Worm (Caenorhabditis elegans): ENCODE results near the gene ZC404.15.

DNA sequence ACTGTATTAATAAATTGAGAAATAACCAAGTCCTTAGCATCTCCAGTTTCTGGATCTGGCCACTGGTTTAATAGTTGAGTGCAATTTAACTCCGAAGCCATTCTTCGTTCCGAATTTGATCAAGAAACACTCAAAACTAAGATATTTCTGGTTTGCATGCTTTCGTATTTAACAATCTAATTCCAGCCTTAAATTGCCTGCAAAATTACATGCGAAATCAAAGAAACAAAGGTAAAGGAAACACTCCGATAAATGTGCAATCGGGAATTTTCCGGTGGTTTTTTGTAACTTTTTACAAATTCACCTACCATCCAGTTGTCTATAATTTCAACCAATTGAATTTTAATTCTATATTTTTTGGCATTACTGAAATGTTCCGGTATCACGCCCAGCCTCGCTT, 21.6 kb downstream of the ZC404.15 start, which contains the start of gene dmsr-10:
- TF ChIP-seq dmd-4 (tag; optimal IDR thresholded peaks at IDR 0.05) (no peak), crh-2 (tag; optimal IDR thresholded peaks at IDR 0.05) (no peak), skn-1 (tag; optimal IDR thresholded peaks at IDR 0.05) (no peak), lin-13 (GFP tag; optimal IDR thresholded peaks at IDR 0.05) (no peak), mdl-1 (tag; optimal IDR thresholded peaks at IDR 0.05) (no peak), F13H6.1 (tag; optimal IDR thresholded peaks at IDR 0.05) (no peak), blmp-1 (tag; optimal IDR thresholded peaks at IDR 0.05; ENCODE audit: insufficient read depth) (no peak), nhr-11 (tag; optimal IDR thresholded peaks at IDR 0.05) (no peak), ceh-16 (tag; optimal IDR thresholded peaks at IDR 0.05) (no peak), lin-39 (tag; optimal IDR thresholded peaks at IDR 0.05) (no peak), elt-3 (tag; optimal IDR thresholded peaks at IDR 0.05) (no peak), nhr-237 (tag; optimal IDR thresholded peaks at IDR 0.05) (no peak), snpc-4 (tag; optimal IDR thresholded peaks at IDR 0.05) (no peak), sma-3 (GFP tag; optimal IDR thresholded peaks at IDR 0.05) (no peak)

Measured in whole organism, L2 larva.